Worm (Caenorhabditis elegans) whole organism, L1 larva: ENCODE measurements around the gene lact-8.

Experiments used
- C16A3.4 ChIP-seq: fragments of 150-350 bp; optimal IDR thresholded peaks from 2 replicates; lab custom pipeline; 2014; ENCODE audit warnings: missing biosample characterization, missing genetic modification characterization
- aha-1 ChIP-seq: fragments of 150-350 bp; optimal IDR thresholded peaks from 2 replicates; lab custom pipeline; 2014; ENCODE audit warnings: missing biosample characterization, missing genetic modification characterization
- aly-2 ChIP-seq: fragments of 150-350 bp; optimal IDR thresholded peaks from 2 replicates; lab custom pipeline; 2014; ENCODE audit warnings: missing biosample characterization, missing genetic modification characterization
- ama-1 ChIP-seq: fragments of 150-350 bp; optimal IDR thresholded peaks from 2 replicates; lab custom pipeline; 2014
- ceh-82 ChIP-seq, 3 experiments: fragments of 150-350 bp in 1 of 3; sonication (generic microtip) in 2 of 3; optimal IDR thresholded peaks; 2 replicates each; lab custom pipeline; 2014 to 2017; ENCODE audit warnings: missing biosample characterization in 3 of 3, missing genetic modification characterization in 3 of 3
- ceh-88 ChIP-seq: fragments of 200-800 bp; sonication (Bioruptor generic); IDR thresholded peaks from 2 replicates; pipeline ENCODE4 v1.3.6; 2022; ENCODE audit warnings: missing genetic modification characterization, missing compliant biosample characterization
- ces-1 ChIP-seq: fragments of 150-350 bp; optimal IDR thresholded peaks from 2 replicates; lab custom pipeline; 2014; ENCODE audit warnings: missing biosample characterization, missing genetic modification reagents, missing genetic modification characterization
- dpl-1 ChIP-seq, 3 experiments: fragments of 150-350 bp in 2 of 3; sonication (generic microtip) in 1 of 3; optimal IDR thresholded peaks; 2 replicates each; lab custom pipeline; 2014 to 2017; ENCODE audit warnings: missing biosample characterization in 3 of 3, missing genetic modification characterization in 3 of 3, missing genetic modification reagents in 3 of 3
- dsc-1 ChIP-seq: sonication (generic microtip); optimal IDR thresholded peaks from 2 replicates; lab custom pipeline; 2016; ENCODE audit warnings: mild to moderate bottlenecking, missing genetic modification characterization, missing compliant biosample characterization
- efl-1 ChIP-seq, 4 experiments: fragments of 150-350 bp; optimal IDR thresholded peaks in 3 of 4; peaks in 1 of 4; 1 replicate in 1 of 4; 2 replicates in 3 of 4; lab custom pipeline; 2014; ENCODE audit warnings: missing biosample characterization in 2 of 4, missing genetic modification characterization in 2 of 4, missing genetic modification reagents in 2 of 4
- efl-3 ChIP-seq: fragments of 200-800 bp; sonication (Bioruptor generic); optimal IDR thresholded peaks from 2 replicates; lab custom pipeline; 2018; ENCODE audit warnings: mild to moderate bottlenecking, missing genetic modification characterization, missing compliant biosample characterization
- egl-13 ChIP-seq: sonication (generic microtip); optimal IDR thresholded peaks from 2 replicates; lab custom pipeline; 2016; ENCODE audit warnings: missing genotype, missing genetic modification reagents, missing genetic modification characterization, missing compliant biosample characterization
- elt-2 ChIP-seq: sonication (generic microtip); optimal IDR thresholded peaks from 2 replicates; lab custom pipeline; 2016; ENCODE audit warnings: missing genetic modification characterization, mild to moderate bottlenecking, inconsistent platforms, missing compliant biosample characterization, missing genetic modification reagents
- elt-3 ChIP-seq, 6 experiments: fragments of 150-350 bp in 1 of 6; sonication (generic microtip); optimal IDR thresholded peaks; 2 replicates each; lab custom pipeline; 2017 to 2018; ENCODE audit warnings: missing biosample characterization in 6 of 6, missing genetic modification characterization in 6 of 6, inconsistent platforms in 1 of 6
- fkh-4 ChIP-seq: sonication (generic microtip); optimal IDR thresholded peaks from 2 replicates; lab custom pipeline; 2016; ENCODE audit warnings: missing compliant biosample characterization, missing genetic modification characterization, borderline replicate concordance
- fkh-8 ChIP-seq: sonication (generic microtip); optimal IDR thresholded peaks from 2 replicates; lab custom pipeline; 2016; ENCODE audit warnings: mild to moderate bottlenecking, missing genetic modification characterization, missing compliant biosample characterization
- hlh-4 ChIP-seq: sonication (generic microtip); optimal IDR thresholded peaks from 2 replicates; lab custom pipeline; 2016; ENCODE audit warnings: mild to moderate bottlenecking, missing genetic modification characterization, missing compliant biosample characterization
- hpl-2 ChIP-seq: fragments of 150-350 bp; optimal IDR thresholded peaks from 2 replicates; lab custom pipeline; 2014; ENCODE audit warnings: missing biosample characterization, missing genetic modification reagents, missing genetic modification characterization
- irx-1 ChIP-seq: sonication (generic microtip); optimal IDR thresholded peaks from 2 replicates; lab custom pipeline; 2016; ENCODE audit warnings: missing genetic modification characterization, missing compliant biosample characterization
- jun-1 ChIP-seq: fragments of 150-350 bp; optimal IDR thresholded peaks from 2 replicates; lab custom pipeline; 2014; ENCODE audit warnings: missing biosample characterization, missing genetic modification reagents, missing genetic modification characterization
- lin-13 ChIP-seq: fragments of 150-350 bp; optimal IDR thresholded peaks from 2 replicates; lab custom pipeline; 2014; ENCODE audit warnings: missing biosample characterization, missing genetic modification reagents, missing genetic modification characterization
- lin-14 ChIP-seq: fragments of 200-800 bp; sonication (Bioruptor generic); optimal IDR thresholded peaks from 2 replicates; lab custom pipeline; 2018; ENCODE audit warnings: mild to moderate bottlenecking, missing genetic modification characterization, moderate library complexity, missing compliant biosample characterization
- lin-15B ChIP-seq: fragments of 150-350 bp; sonication (generic microtip); optimal IDR thresholded peaks from 3 replicates; lab custom pipeline; 2014; ENCODE audit warnings: missing biosample characterization, missing genetic modification characterization
- lin-35 ChIP-seq, 2 experiments: fragments of 150-350 bp; optimal IDR thresholded peaks; 2 replicates each; lab custom pipeline; 2014; ENCODE audit warnings: missing biosample characterization in 2 of 2, missing genetic modification characterization in 2 of 2, missing genetic modification reagents in 2 of 2
- lir-3 ChIP-seq: sonication (generic microtip); optimal IDR thresholded peaks from 2 replicates; lab custom pipeline; 2016; ENCODE audit warnings: mild to moderate bottlenecking, missing genetic modification characterization, moderate library complexity, missing compliant biosample characterization; ENCODE audit not compliant: poor library complexity
- lsy-2 ChIP-seq, 2 experiments: fragments of 150-350 bp; optimal IDR thresholded peaks; 2 replicates each; lab custom pipeline; 2014; ENCODE audit warnings: missing biosample characterization in 2 of 2, missing genetic modification characterization in 2 of 2
- mab-9 ChIP-seq: fragments of 200-800 bp; sonication (Bioruptor generic); IDR thresholded peaks from 2 replicates; pipeline ENCODE4 v1.3.6; 2022; ENCODE audit warnings: missing genetic modification reagents, missing genetic modification characterization, missing compliant biosample characterization
- mef-2 ChIP-seq: fragments of 150-350 bp; optimal IDR thresholded peaks from 2 replicates; lab custom pipeline; 2014; ENCODE audit warnings: missing biosample characterization, missing genetic modification characterization
- nhr-12 ChIP-seq: sonication (generic microtip); optimal IDR thresholded peaks from 2 replicates; lab custom pipeline; 2017; ENCODE audit warnings: missing biosample characterization, missing genetic modification characterization
- nhr-19 ChIP-seq: fragments of 200-800 bp; sonication (Bioruptor generic); conservative IDR thresholded peaks from 2 replicates; pipeline ENCODE4 v1.3.6; 2022; ENCODE audit warnings: missing genetic modification characterization, missing compliant biosample characterization
- nhr-20 ChIP-seq: sonication (generic microtip); optimal IDR thresholded peaks from 2 replicates; lab custom pipeline; 2016; ENCODE audit warnings: mild to moderate bottlenecking, missing genetic modification characterization, missing compliant biosample characterization
- nhr-237 ChIP-seq: fragments of 150-350 bp; optimal IDR thresholded peaks from 2 replicates; lab custom pipeline; 2014; ENCODE audit warnings: missing biosample characterization, missing genetic modification characterization
- nhr-28 ChIP-seq: fragments of 150-350 bp; optimal IDR thresholded peaks from 2 replicates; lab custom pipeline; 2014; ENCODE audit warnings: missing biosample characterization, missing genetic modification characterization
- nhr-47 ChIP-seq: sonication (generic microtip); optimal IDR thresholded peaks from 2 replicates; lab custom pipeline; 2016; ENCODE audit warnings: mild to moderate bottlenecking, missing genetic modification characterization, moderate library complexity, missing compliant biosample characterization
- nhr-71 ChIP-seq: sonication (generic microtip); optimal IDR thresholded peaks from 2 replicates; lab custom pipeline; 2016; ENCODE audit warnings: mild to moderate bottlenecking, missing genetic modification characterization, moderate library complexity, missing compliant biosample characterization
- nhr-76 ChIP-seq: sonication (generic microtip); optimal IDR thresholded peaks from 2 replicates; lab custom pipeline; 2017; ENCODE audit warnings: missing biosample characterization, missing genetic modification characterization
- nhr-85 ChIP-seq: sonication (generic microtip); peaks from one replicate; lab custom pipeline; 2016; ENCODE audit warnings: missing genetic modification characterization, inconsistent platforms, missing compliant biosample characterization
- nhr-90 ChIP-seq: sonication (generic microtip); optimal IDR thresholded peaks from 2 replicates; lab custom pipeline; 2016; ENCODE audit warnings: mild to moderate bottlenecking, missing genetic modification characterization, missing compliant biosample characterization; ENCODE audit not compliant: poor library complexity
- pax-3 ChIP-seq: fragments of 200-800 bp; sonication (Bioruptor generic); optimal IDR thresholded peaks from 2 replicates; lab custom pipeline; 2018; ENCODE audit warnings: mild to moderate bottlenecking, missing genetic modification characterization, moderate library complexity, missing compliant biosample characterization
- rnt-1 ChIP-seq: sonication (generic microtip); optimal IDR thresholded peaks from 2 replicates; lab custom pipeline; 2016; ENCODE audit warnings: mild to moderate bottlenecking, missing genetic modification characterization, moderate library complexity, missing compliant biosample characterization
- snpc-4 ChIP-seq: fragments of 150-350 bp; optimal IDR thresholded peaks from 2 replicates; lab custom pipeline; 2014; ENCODE audit warnings: missing biosample characterization, missing genetic modification characterization
- snu-23 ChIP-seq: sonication (generic microtip); optimal IDR thresholded peaks from 2 replicates; lab custom pipeline; 2016; ENCODE audit warnings: missing genetic modification characterization, missing compliant biosample characterization
- sptf-1 ChIP-seq: fragments of 150-350 bp; optimal IDR thresholded peaks from 2 replicates; lab custom pipeline; 2014; ENCODE audit warnings: missing biosample characterization, missing genetic modification characterization
- tbx-2 ChIP-seq: sonication (generic microtip); optimal IDR thresholded peaks from 2 replicates; lab custom pipeline; 2016; ENCODE audit warnings: missing genetic modification characterization, missing compliant biosample characterization
- tlp-1 ChIP-seq: fragments of 150-350 bp; optimal IDR thresholded peaks from 2 replicates; lab custom pipeline; 2014; ENCODE audit warnings: missing biosample characterization, missing genetic modification characterization
- unc-130 ChIP-seq: fragments of 150-350 bp; optimal IDR thresholded peaks from 2 replicates; lab custom pipeline; 2017; ENCODE audit warnings: missing biosample characterization, missing genetic modification characterization, inconsistent platforms
- unc-62 ChIP-seq: fragments of 150-350 bp; optimal IDR thresholded peaks from 2 replicates; lab custom pipeline; 2014; ENCODE audit warnings: missing biosample characterization, missing genetic modification reagents, missing genetic modification characterization
- unc-86 ChIP-seq: sonication (generic microtip); optimal IDR thresholded peaks from 2 replicates; lab custom pipeline; 2016; ENCODE audit warnings: missing genetic modification characterization, missing compliant biosample characterization
- xbp-1 ChIP-seq: sonication (generic microtip); optimal IDR thresholded peaks from 2 replicates; lab custom pipeline; 2016; ENCODE audit warnings: missing genetic modification characterization, missing compliant biosample characterization
- zag-1 ChIP-seq: fragments of 150-350 bp; optimal IDR thresholded peaks from 2 replicates; lab custom pipeline; 2014; ENCODE audit warnings: missing biosample characterization, missing genetic modification characterization
- ztf-4 ChIP-seq: fragments of 150-350 bp; optimal IDR thresholded peaks from 2 replicates; lab custom pipeline; 2014; ENCODE audit warnings: missing biosample characterization, missing genetic modification characterization

Gene lact-8

DNA sequence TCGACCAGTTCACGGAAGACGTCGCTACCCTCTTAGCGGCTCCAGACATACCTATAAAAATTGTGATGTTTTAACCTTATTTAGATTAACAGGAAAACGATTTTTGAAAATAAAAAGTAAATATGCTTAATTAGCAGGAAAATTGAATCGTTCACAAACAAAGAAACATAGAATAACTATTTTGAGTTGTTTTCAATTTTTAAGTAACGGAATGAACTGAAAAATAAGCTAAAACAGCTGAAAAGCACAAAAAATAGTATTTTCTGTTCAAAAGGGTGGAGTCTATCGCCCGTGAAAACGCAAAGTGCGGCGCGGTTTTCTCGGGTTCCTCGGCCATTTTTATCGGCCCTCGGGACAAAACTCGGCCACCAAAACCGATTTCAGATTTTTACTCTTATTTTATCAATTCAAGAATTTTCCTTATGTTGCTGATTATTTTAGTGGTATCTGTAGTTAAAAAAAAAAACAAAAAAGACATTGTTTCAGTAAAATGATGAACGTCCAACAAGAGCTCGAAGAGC, 30.5 kb upstream of the lact-8 start, which contains the start of the genes atp-5 and lmtr-3 (continued):
- TF ChIP-seq nhr-28 (no peak), unc-86 (tag; lab: Kevin White, UChicago) (peak; percentile 58), aha-1 (tag; lab: Kevin White, UChicago) (no peak), dsc-1 (peak; percentile 72), lin-15B (tag; lab: Kevin White, UChicago) (peak; percentile 64), sptf-1 (tag; lab: Kevin White, UChicago) (no peak), nhr-47 (peak; percentile 81), snpc-4 (tag; lab: Kevin White, UChicago) (peak; percentile 63), fkh-4 (tag; lab: Kevin White, UChicago) (peak; percentile 82), tbx-2 (tag; lab: Kevin White, UChicago) (peak; percentile 80), nhr-85 (peak; percentile 88), C16A3.4 (tag; lab: Kevin White, UChicago) (peak; percentile 73), hlh-4 (tag; lab: Kevin White, UChicago) (no peak), ztf-4 (tag; lab: Kevin White, UChicago) (no peak), ceh-88 (GFP tag; lab: Robert Waterston, UW) (no peak), hpl-2 (GFP tag; lab: Kevin White, UChicago) (no peak), xbp-1 (tag; lab: Kevin White, UChicago) (peak; percentile 66), pax-3 (tag; lab: Kevin White, UChicago) (peak; percentile 68), mab-9 (GFP tag; lab: Robert Waterston, UW) (peak; percentile 70; the same call in 1 of the 2 replicates), lir-3 (tag; lab: Kevin White, UChicago) (peak; percentile 93), nhr-12 (tag; lab: Kevin White, UChicago) (no peak), fkh-8 (tag; lab: Kevin White, UChicago) (peak; percentile 85), dpl-1 (GFP tag; optimal IDR thresholded peaks at IDR 0.05; lab: Kevin White, UChicago) (peak; percentile 68 to 81 (median 69)), nhr-237 (no peak), nhr-76 (no peak), lin-13 (GFP tag; lab: Kevin White, UChicago) (peak; percentile 59), ama-1 (lab: Kevin White, UChicago) (no peak), nhr-19 (peak; percentile 75), irx-1 (tag; lab: Kevin White, UChicago) (peak; percentile 79), ces-1 (GFP tag; lab: Kevin White, UChicago) (no peak), unc-62 (no peak), zag-1 (tag; lab: Kevin White, UChicago) (no peak), elt-3 (tag; optimal IDR thresholded peaks at IDR 0.05; lab: Kevin White, UChicago) (peak in 1 of 6 experiments; percentile 68), mef-2 (tag; lab: Kevin White, UChicago) (no peak), elt-2 (tag; lab: Kevin White, UChicago) (peak; percentile 30), tlp-1 (tag; lab: Kevin White, UChicago) (no peak), lin-35 (GFP tag; optimal IDR thresholded peaks at IDR 0.05; lab: Kevin White, UChicago) (peak; percentile 70 to 80), efl-1 (optimal IDR thresholded peaks at IDR 0.05; lab: Kevin White, UChicago) (peak; percentile 70 to 71), efl-1 (GFP tag; optimal IDR thresholded peaks at IDR 0.05 in 1 of 2; lab: Kevin White, UChicago) (peak; percentile 74 to 95), ceh-82 (tag; optimal IDR thresholded peaks at IDR 0.05; lab: Kevin White, UChicago) (peak; percentile 15 to 81 (median 53)), lsy-2 (tag; optimal IDR thresholded peaks at IDR 0.05; lab: Kevin White, UChicago) (peak; percentile 66 to 78), unc-130 (tag; lab: Kevin White, UChicago) (peak; percentile 62), snu-23 (peak; percentile 82)

- TF ChIP-seq ama-1 (lab: Kevin White, UChicago) = peak; percentile 57
- peak; percentile 45 for TF ChIP-seq aly-2 (tag; lab: Kevin White, UChicago)
- peak; percentile 46 for TF ChIP-seq nhr-20 (tag; lab: Kevin White, UChicago)
- TF ChIP-seq fkh-4 (tag; lab: Kevin White, UChicago) = no peak
- no peak for TF ChIP-seq egl-13 (tag; lab: Kevin White, UChicago)
- TF ChIP-seq efl-1 (optimal IDR thresholded peaks at IDR 0.05; lab: Kevin White, UChicago) = no peak
- peak in 1 of 2 experiments; percentile 64 for TF ChIP-seq efl-1 (GFP tag; optimal IDR thresholded peaks at IDR 0.05 in 1 of 2; lab: Kevin White, UChicago)
- peak; percentile 7 for TF ChIP-seq rnt-1
- no peak for TF ChIP-seq nhr-12 (tag; lab: Kevin White, UChicago)
- TF ChIP-seq nhr-90 (tag; lab: Kevin White, UChicago) = peak; percentile 64
- no peak for TF ChIP-seq lin-15B (tag; lab: Kevin White, UChicago)
- no peak for TF ChIP-seq efl-3
- TF ChIP-seq elt-2 (tag; lab: Kevin White, UChicago) = peak; percentile 31
- TF ChIP-seq jun-1 = no peak
- no peak for TF ChIP-seq elt-3 (tag; optimal IDR thresholded peaks at IDR 0.05; lab: Kevin White, UChicago)
- TF ChIP-seq lin-14 (GFP tag; lab: Kevin White, UChicago) = peak; percentile 21
- peak; percentile 56 for TF ChIP-seq nhr-71
- peak; percentile 21; the same call in 1 of the 2 replicates for TF ChIP-seq ceh-88 (GFP tag; lab: Robert Waterston, UW)
These were observed 29.1 kb upstream of the lact-8 start, which contains the start of gene mboa-2 for ce11 chrV:11122466-11122865. Gene mboa-2 (minus strand): TSS chrV:11122493.
